Fruit fly (Drosophila melanogaster) whole organism, embryonic: Measurements from ENCODE around the gene Ostgamma.

Experiments used
- Asciz ChIP-seq: fragments of 200-800 bp; sonication (Bioruptor generic); optimal IDR thresholded peaks from 2 replicates; lab custom pipeline; 2017; ENCODE audit warnings: missing biosample characterization, mild to moderate bottlenecking, missing genetic modification characterization, missing genetic modification reagents
- B-H1 ChIP-seq: fragments of 200-800 bp; sonication (Bioruptor generic); IDR thresholded peaks from 3 replicates; pipeline ENCODE4 v1.3.6; 2022; ENCODE audit warnings: missing biosample characterization, missing genetic modification characterization
- BEAF-32 ChIP-seq: fragments of 200-800 bp; sonication (Bioruptor generic); optimal IDR thresholded peaks from 3 replicates; lab custom pipeline; 2017; ENCODE audit warnings: missing biosample characterization, missing genetic modification characterization, mild to moderate bottlenecking, moderate library complexity, missing genetic modification reagents
- BtbVII ChIP-seq: fragments of 200-800 bp; sonication (Bioruptor generic); optimal IDR thresholded peaks from 3 replicates; lab custom pipeline; 2017; ENCODE audit warnings: missing biosample characterization, mild to moderate bottlenecking, missing genetic modification characterization
- CG13123 ChIP-seq: fragments of 200-800 bp; sonication (Bioruptor generic); optimal IDR thresholded peaks from 2 replicates; lab custom pipeline; 2016; ENCODE audit warnings: missing biosample characterization, missing genetic modification characterization
- CG15514 ChIP-seq: fragments of 200-800 bp; sonication (Bioruptor generic); optimal IDR thresholded peaks from 3 replicates; lab custom pipeline; 2017; ENCODE audit warnings: missing biosample characterization, missing genetic modification characterization, mild to moderate bottlenecking, moderate library complexity, missing genetic modification reagents
- CG17359 ChIP-seq: fragments of 200-800 bp; sonication (Bioruptor generic); optimal IDR thresholded peaks from 3 replicates; lab custom pipeline; 2018; ENCODE audit warnings: missing biosample characterization, mild to moderate bottlenecking, missing genetic modification characterization, moderate library complexity
- CG17912 ChIP-seq: fragments of 200-800 bp; sonication (Bioruptor generic); optimal IDR thresholded peaks from 2 replicates; lab custom pipeline; 2018; ENCODE audit warnings: missing biosample characterization, mild to moderate bottlenecking, missing genetic modification characterization
- CG18764 ChIP-seq: fragments of 200-800 bp; sonication (Bioruptor generic); optimal IDR thresholded peaks from 3 replicates; lab custom pipeline; 2016; ENCODE audit warnings: missing biosample characterization, missing genetic modification characterization
- CG2678 ChIP-seq: fragments of 200-800 bp; sonication (Bioruptor generic); optimal IDR thresholded peaks from 3 replicates; lab custom pipeline; 2019; ENCODE audit warnings: missing biosample characterization, mild to moderate bottlenecking, missing genetic modification characterization, moderate library complexity
- CG6765 ChIP-seq: fragments of 200-800 bp; sonication (Bioruptor generic); optimal IDR thresholded peaks from 3 replicates; lab custom pipeline; 2017; ENCODE audit warnings: missing biosample characterization, mild to moderate bottlenecking, missing genetic modification characterization
- CG7963 ChIP-seq: fragments of 200-800 bp; sonication (Bioruptor generic); IDR thresholded peaks from 3 replicates; pipeline ENCODE4 v1.3.6; 2022; ENCODE audit warnings: missing biosample characterization, missing genetic modification characterization; ENCODE audit not compliant: partially characterized antibody
- CG9797 ChIP-seq: fragments of 200-800 bp; sonication (Bioruptor generic); optimal IDR thresholded peaks from 3 replicates; lab custom pipeline; 2018; ENCODE audit warnings: missing biosample characterization, mild to moderate bottlenecking, missing genetic modification characterization
- CG9932 ChIP-seq: fragments of 200-800 bp; sonication (Bioruptor generic); IDR thresholded peaks from 2 replicates; pipeline ENCODE4 v1.3.6; 2022; ENCODE audit warnings: missing biosample characterization, missing genetic modification characterization
- Eip74EF ChIP-seq, 2 experiments: fragments of 200-800 bp in 1 of 2; fragments of >200 bp in 1 of 2; sonication (Bioruptor generic) in 1 of 2; optimal IDR thresholded peaks; 2 replicates each; lab custom pipeline; 2017 to 2019; ENCODE audit warnings: missing biosample characterization in 2 of 2, missing genetic modification characterization in 2 of 2, mild to moderate bottlenecking in 1 of 2, moderate library complexity in 1 of 2
- GATAe ChIP-seq: fragments of 200-800 bp; sonication (Bioruptor generic); conservative IDR thresholded peaks from 2 replicates; pipeline ENCODE4 v1.3.6; 2022; ENCODE audit warnings: missing biosample characterization, missing genetic modification characterization
- Gsc ChIP-seq: fragments of 200-800 bp; sonication (Bioruptor generic); IDR thresholded peaks from 2 replicates; pipeline ENCODE4 v1.3.6; 2022; ENCODE audit warnings: missing biosample characterization, missing genetic modification characterization
- HLH4C ChIP-seq: fragments of 200-800 bp; sonication (Bioruptor generic); IDR thresholded peaks from 3 replicates; pipeline ENCODE4 v1.3.6; 2022; ENCODE audit warnings: missing biosample characterization, missing genetic modification characterization; ENCODE audit not compliant: partially characterized antibody
- HLHmδ ChIP-seq: fragments of 200-800 bp; sonication (Bioruptor generic); optimal IDR thresholded peaks from 2 replicates; lab custom pipeline; 2018; ENCODE audit warnings: missing biosample characterization, mild to moderate bottlenecking, missing genetic modification characterization, moderate library complexity
- Hmr ChIP-seq: fragments of 200-800 bp; sonication (Bioruptor generic); optimal IDR thresholded peaks from 3 replicates; lab custom pipeline; 2017; ENCODE audit warnings: mild to moderate bottlenecking, missing biosample characterization, missing genetic modification reagents, missing genetic modification characterization
- Jarid2 ChIP-seq: fragments of 200-800 bp; sonication (Bioruptor generic); optimal IDR thresholded peaks from 3 replicates; lab custom pipeline; 2017; ENCODE audit warnings: mild to moderate bottlenecking, missing biosample characterization, missing genetic modification reagents, missing genetic modification characterization
- Mrtf ChIP-seq: fragments of 200-800 bp; sonication (Bioruptor generic); IDR thresholded peaks from 3 replicates; pipeline ENCODE4 v1.3.6; 2022; ENCODE audit warnings: missing biosample characterization, missing genetic modification characterization
- Neu2 ChIP-seq: fragments of 200-800 bp; sonication (Bioruptor generic); optimal IDR thresholded peaks from 3 replicates; lab custom pipeline; 2016; ENCODE audit warnings: missing biosample characterization, missing genetic modification characterization, borderline replicate concordance
- Nf-YA ChIP-seq: fragments of 200-800 bp; sonication (Bioruptor generic); IDR thresholded peaks from 2 replicates; pipeline ENCODE4 v1.3.6; 2022; ENCODE audit warnings: missing biosample characterization, missing genetic modification characterization
- Sox102F ChIP-seq: fragments of 200-800 bp; sonication (Bioruptor generic); optimal IDR thresholded peaks from 2 replicates; lab custom pipeline; 2018; ENCODE audit warnings: missing biosample characterization, mild to moderate bottlenecking, missing genetic modification characterization, moderate library complexity
- TFAM ChIP-seq: fragments of 200-800 bp; sonication (Bioruptor generic); optimal IDR thresholded peaks from 2 replicates; lab custom pipeline; 2017; ENCODE audit warnings: missing biosample characterization, missing genetic modification characterization, inconsistent platforms
- Tbp ChIP-seq: fragments of >200 bp; optimal IDR thresholded peaks from 2 replicates; lab custom pipeline; 2018; ENCODE audit warnings: missing biosample characterization, missing genetic modification characterization
- Xbp1 ChIP-seq: fragments of 200-800 bp; sonication (Bioruptor generic); optimal IDR thresholded peaks from 3 replicates; lab custom pipeline; 2016; ENCODE audit warnings: missing biosample characterization, mild to moderate bottlenecking, missing genetic modification characterization
- amos ChIP-seq: fragments of 200-800 bp; sonication (Bioruptor generic); IDR thresholded peaks from 2 replicates; pipeline ENCODE4 v1.3.6; 2022; ENCODE audit warnings: missing biosample characterization, missing genetic modification characterization; ENCODE audit not compliant: partially characterized antibody
- cato ChIP-seq: fragments of 200-800 bp; sonication (Bioruptor generic); optimal IDR thresholded peaks from 2 replicates; lab custom pipeline; 2016; ENCODE audit warnings: missing biosample characterization, missing genetic modification characterization, borderline replicate concordance
- caup ChIP-seq: fragments of 200-800 bp; sonication (Bioruptor generic); optimal IDR thresholded peaks from 3 replicates; lab custom pipeline; 2017; ENCODE audit warnings: missing biosample characterization, mild to moderate bottlenecking, missing genetic modification characterization, moderate library complexity; ENCODE audit not compliant: severe bottlenecking
- cg ChIP-seq: fragments of 200-800 bp; sonication (Bioruptor generic); optimal IDR thresholded peaks from 3 replicates; lab custom pipeline; 2019; ENCODE audit warnings: missing biosample characterization, mild to moderate bottlenecking, missing genetic modification characterization, moderate library complexity
- eve ChIP-seq, 2 experiments: fragments of >200 bp; optimal IDR thresholded peaks; 2 replicates each; lab custom pipeline; 2017; ENCODE audit warnings: missing biosample characterization in 2 of 2, missing genetic modification characterization in 2 of 2
- insv ChIP-seq, 2 experiments: fragments of 200-800 bp; sonication (Bioruptor generic); optimal IDR thresholded peaks; 3 replicates each; lab custom pipeline; 2016 to 2018; ENCODE audit warnings: missing biosample characterization in 2 of 2, missing genetic modification characterization in 2 of 2
- jing ChIP-seq: fragments of 200-800 bp; sonication (Bioruptor generic); optimal IDR thresholded peaks from 2 replicates; lab custom pipeline; 2018; ENCODE audit warnings: missing biosample characterization, mild to moderate bottlenecking, missing genetic modification characterization
- kah ChIP-seq: fragments of 200-800 bp; sonication (Bioruptor generic); optimal IDR thresholded peaks from 2 replicates; lab custom pipeline; 2018; ENCODE audit warnings: missing biosample characterization, mild to moderate bottlenecking, missing genetic modification characterization
- maf-S ChIP-seq: fragments of 200-800 bp; sonication (Bioruptor generic); optimal IDR thresholded peaks from 2 replicates; lab custom pipeline; 2016; ENCODE audit warnings: missing biosample characterization, missing genetic modification characterization
- nmo ChIP-seq: fragments of 200-800 bp; sonication (Bioruptor generic); optimal IDR thresholded peaks from 2 replicates; lab custom pipeline; 2018; ENCODE audit warnings: missing biosample characterization, mild to moderate bottlenecking, missing genetic modification characterization, moderate library complexity
- odd ChIP-seq: fragments of 200-800 bp; sonication (Bioruptor generic); optimal IDR thresholded peaks from 2 replicates; lab custom pipeline; 2017; ENCODE audit warnings: missing biosample characterization, mild to moderate bottlenecking, missing genetic modification characterization
- ro ChIP-seq: fragments of 200-800 bp; sonication (Bioruptor generic); IDR thresholded peaks from 2 replicates; pipeline ENCODE4 v1.3.6; 2022; ENCODE audit warnings: missing biosample characterization, missing genetic modification characterization
- schlank ChIP-seq: fragments of 200-800 bp; sonication (Bioruptor generic); optimal IDR thresholded peaks from 2 replicates; lab custom pipeline; 2018; ENCODE audit warnings: missing biosample characterization, mild to moderate bottlenecking, missing genetic modification characterization
- sna ChIP-seq: fragments of 200-800 bp; sonication (Bioruptor generic); IDR thresholded peaks from 2 replicates; pipeline ENCODE4 v1.3.6; 2022; ENCODE audit warnings: missing biosample characterization, missing genetic modification characterization; ENCODE audit not compliant: partially characterized antibody
- ssp ChIP-seq: fragments of 200-800 bp; sonication (Bioruptor generic); IDR thresholded peaks from 2 replicates; pipeline ENCODE4 v1.3.6; 2022; ENCODE audit warnings: missing biosample characterization, missing genetic modification characterization
- toy ChIP-seq: fragments of 200-800 bp; sonication (Bioruptor generic); IDR thresholded peaks from 2 replicates; pipeline ENCODE4 v1.3.6; 2022; ENCODE audit warnings: missing biosample characterization, missing genetic modification characterization
- trem ChIP-seq: fragments of 200-800 bp; optimal IDR thresholded peaks from 3 replicates; lab custom pipeline; 2019; ENCODE audit warnings: missing biosample characterization, mild to moderate bottlenecking, missing genetic modification characterization, moderate library complexity
- tup ChIP-seq: fragments of 200-800 bp; sonication (Bioruptor generic); optimal IDR thresholded peaks from 2 replicates; lab custom pipeline; 2016; ENCODE audit warnings: missing biosample characterization, mild to moderate bottlenecking, missing genetic modification characterization, moderate library complexity
- vnd ChIP-seq: fragments of 200-800 bp; sonication (Bioruptor generic); IDR thresholded peaks from 3 replicates; pipeline ENCODE4 v1.3.6; 2022; ENCODE audit warnings: missing biosample characterization, missing genetic modification characterization; ENCODE audit not compliant: partially characterized antibody

The Ostgamma gene

dm6 chr2L:8277561-8278201 is 30.3 kb downstream of the Ostgamma start (continued):
- TF ChIP-seq Sox102F (peak; percentile 99), maf-S (peak; percentile 86), HLHmδ (GFP tag; lab: Kevin White, UChicago) (peak; percentile 91), trem (tag; lab: Kevin White, UChicago) (peak; percentile 94), caup (peak; percentile 94), nmo (GFP tag; lab: Kevin White, UChicago) (peak; percentile 98), Eip74EF (GFP tag; optimal IDR thresholded peaks at IDR 0.05; lab: Kevin White, UChicago) (peak in 1 of 2 experiments; percentile 95), insv (GFP tag; optimal IDR thresholded peaks at IDR 0.05; lab: Kevin White, UChicago) (peak; percentile 11 to 62), CG13123 (peak; percentile 97), CG15514 (GFP tag; lab: Kevin White, UChicago) (peak; percentile 90), CG2678 (tag; lab: Kevin White, UChicago) (peak; percentile 98), CG17912 (GFP tag; lab: Kevin White, UChicago) (peak; percentile 84), cg (GFP tag; lab: Kevin White, UChicago) (no peak), B-H1 (peak; percentile 97), Nf-YA (GFP tag; lab: Robert Waterston, UW) (peak; percentile 96), toy (GFP tag; lab: Robert Waterston, UW) (peak; percentile 94), Gsc (GFP tag; lab: Robert Waterston, UW) (no peak; the same call in 1 of the 2 replicates), BEAF-32 (peak; percentile 0), Hmr (GFP tag; lab: Kevin White, UChicago) (peak; percentile 96), tup (GFP tag; lab: Kevin White, UChicago) (peak; percentile 97), CG7963 (GFP tag; lab: Robert Waterston, UW) (no peak), CG9932 (peak; percentile 93), cato (GFP tag; lab: Kevin White, UChicago) (peak; percentile 98), Xbp1 (GFP tag; lab: Kevin White, UChicago) (peak; percentile 98), Neu2 (GFP tag; lab: Kevin White, UChicago) (peak; percentile 72), CG9797 (GFP tag; lab: Kevin White, UChicago) (peak; percentile 61), CG6765 (GFP tag; lab: Kevin White, UChicago) (peak; percentile 91), Asciz (GFP tag; lab: Kevin White, UChicago) (peak; percentile 98), schlank (tag; lab: Kevin White, UChicago) (peak; percentile 79), amos (peak; percentile 28; the same call in 1 of the 2 replicates), Jarid2 (peak; percentile 88), ro (GFP tag; lab: Robert Waterston, UW) (peak; percentile 98), odd (GFP tag; lab: Kevin White, UChicago) (peak; percentile 96), sna (GFP tag; lab: Robert Waterston, UW) (no peak), GATAe (GFP tag; lab: Robert Waterston, UW) (peak; percentile 78), kah (GFP tag; lab: Kevin White, UChicago) (peak; percentile 95), Tbp (no peak), ssp (peak; percentile 95), TFAM (GFP tag; lab: Kevin White, UChicago) (peak; percentile 53), BtbVII (peak; percentile 97), CG18764 (peak; percentile 96), jing (peak; percentile 77), eve (GFP tag; optimal IDR thresholded peaks at IDR 0.05; lab: Kevin White, UChicago) (peak in 1 of 2 experiments; percentile 97), vnd (GFP tag; lab: Robert Waterston, UW) (no peak), HLH4C (no peak), CG17359 (tag; lab: Kevin White, UChicago) (peak; percentile 99), Mrtf (peak; percentile 96)
